Worm (Caenorhabditis elegans) whole organism, L4 larva: ENCODE measurements around the gene mmcm-1.
A peak's percentile ranks its signal among the peaks of the same experiment; 100 is the strongest.
"Not testable (repeated sequence)": the region's sequence is repeated elsewhere in the genome, so short reads cannot be mapped to it uniquely, and the experiment has no call there.

ENCODE experiments used
- D1046.2 ChIP-seq: fragments of 200-800 bp; sonication (Bioruptor generic); IDR thresholded peaks from 2 replicates; pipeline ENCODE4 v1.3.6; 2022; ENCODE audit warnings: missing genetic modification characterization, missing compliant biosample characterization
- T20F7.1 ChIP-seq: fragments of 200-800 bp; sonication (Bioruptor generic); optimal IDR thresholded peaks from 2 replicates; lab custom pipeline; 2018; ENCODE audit warnings: mild to moderate bottlenecking, missing genetic modification characterization, missing compliant biosample characterization
- T26A8.4 ChIP-seq: fragments of 200-800 bp; sonication (Bioruptor generic); IDR thresholded peaks from 2 replicates; pipeline ENCODE4 v1.3.6; 2022; ENCODE audit warnings: missing genetic modification characterization, missing compliant biosample characterization
- Y105C5A.15 ChIP-seq: fragments of 200-800 bp; sonication (Bioruptor generic); IDR thresholded peaks from 2 replicates; pipeline ENCODE4 v1.3.6; 2022; ENCODE audit warnings: missing genetic modification characterization, missing compliant biosample characterization
- Y48G9A.11 ChIP-seq: fragments of 200-800 bp; sonication (Bioruptor generic); IDR thresholded peaks from 2 replicates; pipeline ENCODE4 v1.3.6; 2022; ENCODE audit warnings: missing genetic modification reagents, missing genetic modification characterization, missing compliant biosample characterization
- Y75B8A.6 ChIP-seq: fragments of 200-800 bp; sonication (Bioruptor generic); IDR thresholded peaks from 2 replicates; pipeline ENCODE4 v1.3.6; 2022; ENCODE audit warnings: missing genetic modification reagents, missing genetic modification characterization, missing compliant biosample characterization
- ZK337.2 ChIP-seq: fragments of 200-800 bp; sonication (Bioruptor generic); IDR thresholded peaks from 2 replicates; pipeline ENCODE4 v1.3.6; 2022; ENCODE audit warnings: missing genetic modification reagents, missing genetic modification characterization, missing compliant biosample characterization
- arid-1 ChIP-seq: fragments of 200-800 bp; sonication (Bioruptor generic); conservative IDR thresholded peaks from 2 replicates; pipeline ENCODE4 v1.3.6; 2022; ENCODE audit warnings: missing genetic modification reagents, missing genetic modification characterization, missing compliant biosample characterization
- ceh-20 ChIP-seq: fragments of 200-800 bp; sonication (Bioruptor generic); IDR thresholded peaks from 2 replicates; pipeline ENCODE4 v1.3.6; 2022; ENCODE audit warnings: missing genetic modification reagents, missing genetic modification characterization, missing compliant biosample characterization
- ceh-44 ChIP-seq: fragments of 200-800 bp; sonication (Bioruptor generic); IDR thresholded peaks from 2 replicates; pipeline ENCODE4 v1.3.6; 2022; ENCODE audit warnings: missing genetic modification reagents, missing genetic modification characterization, missing compliant biosample characterization
- ctbp-1 ChIP-seq: fragments of 200-800 bp; sonication (Bioruptor generic); IDR thresholded peaks from 2 replicates; pipeline ENCODE4 v1.3.6; 2022; ENCODE audit warnings: missing genetic modification reagents, missing genetic modification characterization, missing compliant biosample characterization
- dmd-6 ChIP-seq: fragments of 200-800 bp; sonication (Bioruptor generic); IDR thresholded peaks from 2 replicates; pipeline ENCODE4 v1.3.6; 2022; ENCODE audit warnings: missing genetic modification reagents, missing genetic modification characterization, missing compliant biosample characterization
- dmd-9 ChIP-seq: fragments of 200-800 bp; sonication (Bioruptor generic); IDR thresholded peaks from 2 replicates; pipeline ENCODE4 v1.3.6; 2022; ENCODE audit warnings: missing genetic modification reagents, missing genetic modification characterization, missing compliant biosample characterization
- dpl-1 ChIP-seq: fragments of 150-350 bp; optimal IDR thresholded peaks from 2 replicates; lab custom pipeline; 2014; ENCODE audit warnings: missing biosample characterization, missing genetic modification reagents, missing genetic modification characterization
- egl-43 ChIP-seq: fragments of 200-800 bp; sonication (Bioruptor generic); IDR thresholded peaks from 2 replicates; pipeline ENCODE4 v1.3.6; 2022; ENCODE audit warnings: missing genetic modification reagents, missing genetic modification characterization, missing compliant biosample characterization
- hif-1 ChIP-seq, 2 experiments: sonication (generic microtip); optimal IDR thresholded peaks; 2 replicates each; lab custom pipeline; 2016 to 2017; ENCODE audit warnings: missing compliant biosample characterization in 2 of 2, missing genetic modification characterization in 2 of 2, missing genetic modification reagents in 2 of 2, missing genotype in 2 of 2, mild to moderate bottlenecking in 1 of 2
- hlh-11 ChIP-seq: fragments of 200-800 bp; sonication (Bioruptor generic); optimal IDR thresholded peaks from 2 replicates; lab custom pipeline; 2018; ENCODE audit warnings: mild to moderate bottlenecking, missing genetic modification characterization, missing compliant biosample characterization
- hmg-1.1 ChIP-seq: fragments of 200-800 bp; sonication (Bioruptor generic); IDR thresholded peaks from 2 replicates; pipeline ENCODE4 v1.3.6; 2022; ENCODE audit warnings: missing genetic modification reagents, missing genetic modification characterization, missing compliant biosample characterization
- lin-1 ChIP-seq: fragments of 200-800 bp; sonication (Bioruptor generic); IDR thresholded peaks from 2 replicates; pipeline ENCODE4 v1.3.6; 2022; ENCODE audit warnings: missing genetic modification reagents, missing genetic modification characterization, missing compliant biosample characterization
- lin-29 ChIP-seq: fragments of 200-800 bp; sonication (Bioruptor generic); IDR thresholded peaks from 2 replicates; pipeline ENCODE4 v1.3.6; 2022; ENCODE audit warnings: missing genetic modification reagents, missing genetic modification characterization, missing compliant biosample characterization
- lin-38 ChIP-seq: fragments of 200-800 bp; sonication (Bioruptor generic); IDR thresholded peaks from 2 replicates; pipeline ENCODE4 v1.3.6; 2022; ENCODE audit warnings: missing genetic modification reagents, missing genetic modification characterization, missing compliant biosample characterization
- lsy-2 ChIP-seq, 2 experiments: fragments of 150-350 bp in 1 of 2; sonication (generic microtip) in 1 of 2; optimal IDR thresholded peaks; 2 replicates each; lab custom pipeline; 2014 to 2017; ENCODE audit warnings: missing biosample characterization in 2 of 2, missing genetic modification characterization in 2 of 2
- madf-9 ChIP-seq: fragments of 200-800 bp; sonication (Bioruptor generic); conservative IDR thresholded peaks from 2 replicates; pipeline ENCODE4 v1.3.6; 2022; ENCODE audit warnings: missing genetic modification reagents, missing genetic modification characterization, missing compliant biosample characterization
- mdt-29 ChIP-seq: fragments of 200-800 bp; sonication (Bioruptor generic); IDR thresholded peaks from 2 replicates; pipeline ENCODE4 v1.3.6; 2022; ENCODE audit warnings: missing genetic modification reagents, missing genetic modification characterization, missing compliant biosample characterization
- mes-2 ChIP-seq: sonication (generic microtip); optimal IDR thresholded peaks from 2 replicates; lab custom pipeline; 2016; ENCODE audit warnings: missing genotype, mild to moderate bottlenecking, missing genetic modification characterization, missing compliant biosample characterization; ENCODE audit not compliant: poor library complexity, severe bottlenecking
- mxl-2 ChIP-seq: fragments of 200-800 bp; sonication (Bioruptor generic); conservative IDR thresholded peaks from 2 replicates; pipeline ENCODE4 v1.3.6; 2022; ENCODE audit warnings: missing genetic modification reagents, missing genetic modification characterization, missing compliant biosample characterization
- nhr-42 ChIP-seq: fragments of 200-800 bp; sonication (Bioruptor generic); IDR thresholded peaks from 2 replicates; pipeline ENCODE4 v1.3.6; 2022; ENCODE audit warnings: missing genetic modification characterization, missing compliant biosample characterization
- pha-4 ChIP-seq, 2 experiments: fragments of 150-350 bp in 1 of 2; fragments of 200-800 bp in 1 of 2; sonication (Bioruptor generic) in 1 of 2; IDR thresholded peaks in 1 of 2; optimal IDR thresholded peaks in 1 of 2; 2 replicates each; pipeline versions ENCODE4 v1.3.6 to Lab custom; 2014 to 2022; ENCODE audit warnings: missing genetic modification characterization in 2 of 2, missing genetic modification reagents in 2 of 2, missing biosample characterization in 1 of 2, missing compliant biosample characterization in 1 of 2
- php-3 ChIP-seq: fragments of 200-800 bp; sonication (Bioruptor generic); IDR thresholded peaks from 2 replicates; pipeline ENCODE4 v1.3.6; 2022; ENCODE audit warnings: missing genetic modification reagents, missing genetic modification characterization, missing compliant biosample characterization
- rbr-2 ChIP-seq: sonication (generic microtip); optimal IDR thresholded peaks from 2 replicates; lab custom pipeline; 2016; ENCODE audit warnings: missing genotype, missing genetic modification characterization, missing compliant biosample characterization
- saeg-2 ChIP-seq: fragments of 200-800 bp; sonication (Bioruptor generic); IDR thresholded peaks from 2 replicates; pipeline ENCODE4 v1.3.6; 2022; ENCODE audit warnings: missing genetic modification reagents, missing genetic modification characterization, missing compliant biosample characterization
- set-16 ChIP-seq: fragments of 200-800 bp; sonication (Bioruptor generic); IDR thresholded peaks from 2 replicates; pipeline ENCODE4 v1.3.6; 2022; ENCODE audit warnings: missing genetic modification reagents, missing genetic modification characterization, missing compliant biosample characterization
- tag-97 ChIP-seq: fragments of 200-800 bp; sonication (Bioruptor generic); IDR thresholded peaks from 2 replicates; pipeline ENCODE4 v1.3.6; 2022; ENCODE audit warnings: missing genetic modification characterization, missing compliant biosample characterization
- tra-1 ChIP-seq: fragments of 200-800 bp; sonication (Bioruptor generic); IDR thresholded peaks from 2 replicates; pipeline ENCODE4 v1.3.6; 2022; ENCODE audit warnings: missing genetic modification reagents, missing genetic modification characterization, missing compliant biosample characterization
- vab-7 ChIP-seq: fragments of 200-800 bp; sonication (Bioruptor generic); IDR thresholded peaks from 2 replicates; pipeline ENCODE4 v1.3.6; 2022; ENCODE audit warnings: missing genetic modification reagents, missing genetic modification characterization, missing compliant biosample characterization
- zfp-3 ChIP-seq: fragments of 200-800 bp; sonication (Bioruptor generic); conservative IDR thresholded peaks from 2 replicates; pipeline ENCODE4 v1.3.6; 2022; ENCODE audit warnings: missing genetic modification reagents, missing genetic modification characterization, missing compliant biosample characterization

The mmcm-1 gene

ce11 chrIII:3857007-3857406 is 50.5 kb downstream of the mmcm-1 start (continued):
- TF ChIP-seq lin-29 (GFP tag; lab: Robert Waterston, UW) (peak; percentile 72), hlh-11 (peak; percentile 33), tag-97 (GFP tag; lab: Robert Waterston, UW) (0 out of 2 replicates have a peak, but pooled peaks have one; percentile 38), lsy-2 (tag; optimal IDR thresholded peaks at IDR 0.05; lab: Kevin White, UChicago) (peak; percentile 67 to 94), egl-43 (GFP tag; lab: Robert Waterston, UW) (0 out of 2 replicates have a peak, but pooled peaks have one; percentile 38)

ce11 chrIII:3854868-3855267 is 52.6 kb downstream of the mmcm-1 start:
- TF ChIP-seq zfp-3 (GFP tag; lab: Robert Waterston, UW), result peak; percentile 93
- TF ChIP-seq lin-29 (GFP tag; lab: Robert Waterston, UW), result peak; percentile 90
- TF ChIP-seq T20F7.1 (GFP tag; lab: Kevin White, UChicago), result peak; percentile 38
- TF ChIP-seq T26A8.4, result peak; percentile 86
- peak in 1 of 2 experiments; percentile 53 for TF ChIP-seq hif-1 (tag; optimal IDR thresholded peaks at IDR 0.05; lab: Kevin White, UChicago)
- peak; percentile 45; the same call in 1 of the 2 replicates for TF ChIP-seq arid-1 (GFP tag; lab: Robert Waterston, UW)
- TF ChIP-seq pha-4 (GFP tag; IDR thresholded peaks at IDR 0.05; lab: Robert Waterston, UW), result peak; percentile 89
- TF ChIP-seq pha-4 (tag; optimal IDR thresholded peaks at IDR 0.05; lab: Kevin White, UChicago), result not testable (repeated sequence)
- 0 out of 2 replicates have a peak, but pooled peaks have one; percentile 62 for TF ChIP-seq Y105C5A.15 (GFP tag; lab: Robert Waterston, UW)
- peak; percentile 89 for TF ChIP-seq D1046.2 (GFP tag; lab: Robert Waterston, UW)
- peak; percentile 14 to 87 for TF ChIP-seq lsy-2 (tag; optimal IDR thresholded peaks at IDR 0.05; lab: Kevin White, UChicago)
- peak; percentile 77 for TF ChIP-seq Y48G9A.11 (GFP tag; lab: Robert Waterston, UW)
- TF ChIP-seq rbr-2, result peak; percentile 62
- 0 out of 2 replicates have a peak, but pooled peaks have one; percentile 34 for TF ChIP-seq saeg-2
- TF ChIP-seq ceh-20 (GFP tag; lab: Robert Waterston, UW), result peak; percentile 94
- peak; percentile 60; the same call in 1 of the 2 replicates for TF ChIP-seq set-16 (GFP tag; lab: Robert Waterston, UW)
- peak; percentile 93 for TF ChIP-seq madf-9 (GFP tag; lab: Robert Waterston, UW)
- 0 out of 2 replicates have a peak, but pooled peaks have one; percentile 69 for TF ChIP-seq tag-97 (GFP tag; lab: Robert Waterston, UW)
- TF ChIP-seq ZK337.2 (GFP tag; lab: Robert Waterston, UW), result peak; percentile 94
- peak; percentile 68; the same call in 1 of the 2 replicates for TF ChIP-seq ceh-44 (GFP tag; lab: Robert Waterston, UW)
- TF ChIP-seq dmd-6 (GFP tag; lab: Robert Waterston, UW), result peak; percentile 96
- TF ChIP-seq tra-1 (GFP tag; lab: Robert Waterston, UW), result peak; percentile 71
- TF ChIP-seq php-3, result peak; percentile 67; the same call in 1 of the 2 replicates
- TF ChIP-seq mes-2 (tag; lab: Kevin White, UChicago), result peak; percentile 82
- TF ChIP-seq hmg-1.1 (GFP tag; lab: Robert Waterston, UW), result peak; percentile 97
- 0 out of 2 replicates have a peak, but pooled peaks have one; percentile 65 for TF ChIP-seq Y75B8A.6
- TF ChIP-seq dmd-9, result peak; percentile 98
- peak; percentile 38 for TF ChIP-seq hlh-11
- TF ChIP-seq dpl-1, result peak; percentile 21
- peak; percentile 93 for TF ChIP-seq vab-7
- peak; percentile 80 for TF ChIP-seq egl-43 (GFP tag; lab: Robert Waterston, UW)
- peak; percentile 84 for TF ChIP-seq lin-1 (GFP tag; lab: Robert Waterston, UW)
- peak; percentile 93 for TF ChIP-seq lin-38
- peak; percentile 81 for TF ChIP-seq mdt-29 (GFP tag; lab: Robert Waterston, UW)
- TF ChIP-seq ctbp-1 (GFP tag; lab: Robert Waterston, UW), result peak; percentile 73; the same call in 1 of the 2 replicates
- peak; percentile 95 for TF ChIP-seq nhr-42 (GFP tag; lab: Robert Waterston, UW)
- 0 out of 2 replicates have a peak, but pooled peaks have one; percentile 64 for TF ChIP-seq mxl-2 (GFP tag; lab: Robert Waterston, UW)
